Fruit fly (Drosophila melanogaster) whole organism, adult: ENCODE results near the gene CG42268.

Experiments
- CG11617 ChIP-seq: fragments of 200-800 bp; sonication (Bioruptor generic); optimal IDR thresholded peaks from 2 replicates; lab custom pipeline; 2017; ENCODE audit warnings: mild to moderate bottlenecking, missing biosample characterization, missing genetic modification reagents, missing genetic modification characterization
- CG12768 ChIP-seq: fragments of 200-800 bp; sonication (Bioruptor generic); optimal IDR thresholded peaks from 2 replicates; lab custom pipeline; 2017; ENCODE audit warnings: missing biosample characterization, missing genetic modification characterization, mild to moderate bottlenecking, moderate library complexity, missing genetic modification reagents
- CG1620 ChIP-seq: fragments of 200-800 bp; sonication (Bioruptor generic); optimal IDR thresholded peaks from 2 replicates; lab custom pipeline; 2016; ENCODE audit warnings: missing biosample characterization, missing genetic modification characterization
- CG33017 ChIP-seq: fragments of 200-800 bp; sonication (Bioruptor generic); optimal IDR thresholded peaks from 2 replicates; lab custom pipeline; 2018; ENCODE audit warnings: missing biosample characterization, mild to moderate bottlenecking, missing genetic modification characterization, moderate library complexity
- CG5204 ChIP-seq: fragments of 200-800 bp; sonication (Bioruptor generic); optimal IDR thresholded peaks from 2 replicates; lab custom pipeline; 2016; ENCODE audit warnings: missing biosample characterization, missing genetic modification characterization
- CG7045 ChIP-seq: fragments of 200-800 bp; sonication (Bioruptor generic); optimal IDR thresholded peaks from 2 replicates; lab custom pipeline; 2017; ENCODE audit warnings: missing biosample characterization, mild to moderate bottlenecking, missing genetic modification characterization
- Mnt ChIP-seq: fragments of 200-800 bp; sonication (Bioruptor generic); optimal IDR thresholded peaks from 2 replicates; lab custom pipeline; 2016; ENCODE audit warnings: missing biosample characterization, mild to moderate bottlenecking, missing genetic modification characterization
- cnc ChIP-seq, 2 experiments: fragments of >200 bp; optimal IDR thresholded peaks; 2 replicates each; lab custom pipeline; 2017
- pad ChIP-seq: fragments of 200-800 bp; sonication (Bioruptor generic); optimal IDR thresholded peaks from 3 replicates; lab custom pipeline; 2017; ENCODE audit warnings: missing biosample characterization, missing genetic modification characterization, mild to moderate bottlenecking, moderate library complexity, missing genetic modification reagents
- tj ChIP-seq: fragments of 200-800 bp; sonication (Bioruptor generic); optimal IDR thresholded peaks from 3 replicates; lab custom pipeline; 2017; ENCODE audit warnings: missing biosample characterization, mild to moderate bottlenecking, missing genetic modification characterization, moderate library complexity

- TF ChIP-seq CG7045 (GFP tag; lab: Kevin White, UChicago) (no peak), cnc (optimal IDR thresholded peaks at IDR 0.05; lab: Kevin White, UChicago) (no peak), CG11617 (GFP tag; lab: Kevin White, UChicago) (peak; percentile 57), tj (no peak), pad (GFP tag; lab: Kevin White, UChicago) (peak; percentile 6), CG33017 (tag; lab: Kevin White, UChicago) (peak; percentile 77), CG1620 (GFP tag; lab: Kevin White, UChicago) (no peak), CG12768 (no peak), Mnt (GFP tag; lab: Kevin White, UChicago) (peak; percentile 37), CG5204 (peak; percentile 56)
These were observed 69.3 kb downstream of the CG42268 start for dm6 chr3L:9690798-9691475.
